Worm (Caenorhabditis elegans) whole organism, L2 larva: Measurements from ENCODE around the gene Y45F10C.1.
"Not testable (repeated sequence)": the region's sequence is repeated elsewhere in the genome, so short reads cannot be mapped to it uniquely, and the experiment has no call there.

ENCODE experiments used
- C34F6.9 ChIP-seq: fragments of 150-350 bp; optimal IDR thresholded peaks from 2 replicates; lab custom pipeline; 2014; ENCODE audit warnings: missing biosample characterization, missing genetic modification characterization
- F13H6.1 ChIP-seq: sonication (generic microtip); optimal IDR thresholded peaks from 2 replicates; lab custom pipeline; 2016; ENCODE audit warnings: missing genetic modification characterization, missing compliant biosample characterization
- R02D3.7 ChIP-seq: fragments of 150-350 bp; optimal IDR thresholded peaks from 2 replicates; lab custom pipeline; 2014; ENCODE audit warnings: missing biosample characterization, missing genetic modification characterization
- Y55F3AM.14 ChIP-seq: fragments of 200-800 bp; sonication (Bioruptor generic); optimal IDR thresholded peaks from 2 replicates; lab custom pipeline; 2018; ENCODE audit warnings: mild to moderate bottlenecking, missing genetic modification characterization, missing compliant biosample characterization
- aly-2 ChIP-seq: fragments of 150-350 bp; optimal IDR thresholded peaks from 2 replicates; lab custom pipeline; 2014; ENCODE audit warnings: missing biosample characterization, missing genetic modification characterization
- ama-1 ChIP-seq: fragments of 150-350 bp; optimal IDR thresholded peaks from 2 replicates; lab custom pipeline; 2018; ENCODE audit warnings: inconsistent platforms
- blmp-1 ChIP-seq: sonication (generic microtip); optimal IDR thresholded peaks from 2 replicates; lab custom pipeline; 2017; ENCODE audit warnings: missing genetic modification characterization, mild to moderate bottlenecking, missing compliant biosample characterization, antibody characterized with exemption, moderate library complexity; ENCODE audit not compliant: insufficient read depth
- ceh-16 ChIP-seq: fragments of 150-350 bp; optimal IDR thresholded peaks from 2 replicates; lab custom pipeline; 2014; ENCODE audit warnings: missing biosample characterization, missing genetic modification characterization
- ceh-82 ChIP-seq: fragments of 150-350 bp; optimal IDR thresholded peaks from 2 replicates; lab custom pipeline; 2014; ENCODE audit warnings: missing biosample characterization, missing genetic modification characterization
- crh-2 ChIP-seq: sonication (generic microtip); optimal IDR thresholded peaks from 2 replicates; lab custom pipeline; 2017; ENCODE audit warnings: missing biosample characterization, missing genetic modification characterization
- dmd-4 ChIP-seq: sonication (generic microtip); optimal IDR thresholded peaks from 2 replicates; lab custom pipeline; 2017; ENCODE audit warnings: missing biosample characterization, missing genetic modification characterization
- egl-27 ChIP-seq: sonication (generic microtip); optimal IDR thresholded peaks from 3 replicates; lab custom pipeline; 2017; ENCODE audit warnings: missing biosample characterization, missing genetic modification reagents, missing genetic modification characterization
- elt-1 ChIP-seq: fragments of 150-350 bp; optimal IDR thresholded peaks from 2 replicates; lab custom pipeline; 2014; ENCODE audit warnings: missing biosample characterization, missing genetic modification characterization
- elt-3 ChIP-seq: sonication (generic microtip); optimal IDR thresholded peaks from 2 replicates; lab custom pipeline; 2017; ENCODE audit warnings: missing biosample characterization, missing genetic modification characterization
- fos-1 ChIP-seq: fragments of 150-350 bp; optimal IDR thresholded peaks from 2 replicates; lab custom pipeline; 2014; ENCODE audit warnings: missing biosample characterization, missing genetic modification characterization
- gmeb-1 ChIP-seq: fragments of 150-350 bp; optimal IDR thresholded peaks from 2 replicates; lab custom pipeline; 2014; ENCODE audit warnings: missing biosample characterization, missing genetic modification characterization
- lin-11 ChIP-seq: fragments of 150-350 bp; sonication (generic microtip); optimal IDR thresholded peaks from 2 replicates; lab custom pipeline; 2014; ENCODE audit warnings: missing biosample characterization, missing genetic modification characterization, inconsistent platforms, mixed read lengths
- lin-13 ChIP-seq: fragments of 150-350 bp; optimal IDR thresholded peaks from 2 replicates; lab custom pipeline; 2014; ENCODE audit warnings: missing biosample characterization, missing genetic modification reagents, missing genetic modification characterization
- lin-39 ChIP-seq: fragments of 150-350 bp; optimal IDR thresholded peaks from 2 replicates; lab custom pipeline; 2014; ENCODE audit warnings: missing biosample characterization, missing genetic modification reagents, missing genetic modification characterization
- lsy-2 ChIP-seq, 2 experiments: fragments of 150-350 bp in 1 of 2; sonication (generic microtip) in 1 of 2; optimal IDR thresholded peaks; 2 replicates each; lab custom pipeline; 2014 to 2017; ENCODE audit warnings: missing biosample characterization in 2 of 2, missing genetic modification characterization in 2 of 2
- mab-5 ChIP-seq: fragments of 150-350 bp; optimal IDR thresholded peaks from 2 replicates; lab custom pipeline; 2014; ENCODE audit warnings: missing biosample characterization, missing genetic modification characterization
- mbf-1 ChIP-seq: sonication (generic microtip); optimal IDR thresholded peaks from 2 replicates; lab custom pipeline; 2017; ENCODE audit warnings: missing biosample characterization, missing genetic modification characterization
- mdl-1 ChIP-seq, 2 experiments: fragments of 150-350 bp in 1 of 2; sonication (generic microtip) in 1 of 2; optimal IDR thresholded peaks; 2 replicates each; lab custom pipeline; 2017; ENCODE audit warnings: missing biosample characterization in 2 of 2, missing genetic modification characterization in 2 of 2
- nhr-10 ChIP-seq: sonication (generic microtip); optimal IDR thresholded peaks from 2 replicates; lab custom pipeline; 2017; ENCODE audit warnings: missing biosample characterization, missing genetic modification characterization
- nhr-11 ChIP-seq: fragments of 150-350 bp; optimal IDR thresholded peaks from 2 replicates; lab custom pipeline; 2014; ENCODE audit warnings: missing biosample characterization, missing genetic modification characterization
- nhr-12 ChIP-seq: fragments of 150-350 bp; optimal IDR thresholded peaks from 2 replicates; lab custom pipeline; 2014; ENCODE audit warnings: missing biosample characterization, missing genetic modification characterization
- nhr-129 ChIP-seq: fragments of 150-350 bp; optimal IDR thresholded peaks from 2 replicates; lab custom pipeline; 2014; ENCODE audit warnings: missing biosample characterization, missing genetic modification characterization
- nhr-21 ChIP-seq: fragments of 150-350 bp; optimal IDR thresholded peaks from 2 replicates; lab custom pipeline; 2014; ENCODE audit warnings: missing biosample characterization, missing genetic modification characterization
- nhr-23 ChIP-seq: fragments of 150-350 bp; optimal IDR thresholded peaks from 2 replicates; lab custom pipeline; 2014; ENCODE audit warnings: missing biosample characterization, missing genetic modification reagents, missing genetic modification characterization
- nhr-237 ChIP-seq: fragments of 150-350 bp; optimal IDR thresholded peaks from 2 replicates; lab custom pipeline; 2014; ENCODE audit warnings: missing biosample characterization, missing genetic modification characterization
- nhr-25 ChIP-seq: fragments of 150-350 bp; sonication (generic microtip); optimal IDR thresholded peaks from 3 replicates; lab custom pipeline; 2014; ENCODE audit warnings: missing biosample characterization, missing genetic modification characterization
- nhr-6 ChIP-seq: fragments of 150-350 bp; optimal IDR thresholded peaks from 2 replicates; lab custom pipeline; 2014; ENCODE audit warnings: missing biosample characterization, missing genetic modification characterization
- nhr-77 ChIP-seq: fragments of 150-350 bp; optimal IDR thresholded peaks from 2 replicates; lab custom pipeline; 2014; ENCODE audit warnings: missing biosample characterization, missing genetic modification characterization
- sem-4 ChIP-seq: fragments of 150-350 bp; optimal IDR thresholded peaks from 2 replicates; lab custom pipeline; 2014; ENCODE audit warnings: missing biosample characterization, missing genetic modification reagents, missing genetic modification characterization
- skn-1 ChIP-seq: sonication (generic microtip); optimal IDR thresholded peaks from 2 replicates; lab custom pipeline; 2017; ENCODE audit warnings: missing biosample characterization, missing genetic modification characterization
- sma-3 ChIP-seq: sonication (generic microtip); optimal IDR thresholded peaks from 2 replicates; lab custom pipeline; 2016; ENCODE audit warnings: missing genetic modification reagents, missing genetic modification characterization, missing compliant biosample characterization
- sma-9 ChIP-seq, 2 experiments: fragments of 150-350 bp in 1 of 2; sonication (generic microtip) in 1 of 2; optimal IDR thresholded peaks; 2 replicates each; lab custom pipeline; 2014 to 2016; ENCODE audit warnings: missing genetic modification characterization in 2 of 2, mild to moderate bottlenecking in 1 of 2, missing biosample characterization in 1 of 2, missing compliant biosample characterization in 1 of 2, missing genetic modification reagents in 1 of 2, moderate library complexity in 1 of 2
- snpc-4 ChIP-seq: fragments of 150-350 bp; optimal IDR thresholded peaks from 2 replicates; lab custom pipeline; 2014; ENCODE audit warnings: missing biosample characterization, missing genetic modification characterization
- unc-39 ChIP-seq: fragments of 150-350 bp; optimal IDR thresholded peaks from 2 replicates; lab custom pipeline; 2014; ENCODE audit warnings: missing biosample characterization, missing genetic modification characterization
- unc-55 ChIP-seq: fragments of 150-350 bp; sonication (generic microtip); optimal IDR thresholded peaks from 3 replicates; lab custom pipeline; 2014; ENCODE audit warnings: missing biosample characterization, missing genetic modification reagents, missing genetic modification characterization
- unc-62 ChIP-seq: fragments of 150-350 bp; optimal IDR thresholded peaks from 2 replicates; lab custom pipeline; 2014; ENCODE audit warnings: missing biosample characterization, missing genetic modification reagents, missing genetic modification characterization
- zag-1 ChIP-seq: fragments of 150-350 bp; optimal IDR thresholded peaks from 2 replicates; lab custom pipeline; 2014; ENCODE audit warnings: missing biosample characterization, missing genetic modification characterization
- ztf-1 ChIP-seq: fragments of 200-800 bp; sonication (Bioruptor generic); conservative IDR thresholded peaks from 2 replicates; pipeline ENCODE4 v1.3.6; 2022; ENCODE audit warnings: missing genetic modification characterization, missing compliant biosample characterization
- ztf-11 ChIP-seq: sonication (generic microtip); optimal IDR thresholded peaks from 2 replicates; lab custom pipeline; 2017; ENCODE audit warnings: missing biosample characterization, missing genetic modification characterization
- ztf-4 ChIP-seq: fragments of 150-350 bp; optimal IDR thresholded peaks from 2 replicates; lab custom pipeline; 2014; ENCODE audit warnings: missing biosample characterization, missing genetic modification characterization

Gene Y45F10C.1

ce11 chrIV:13659449-13659848 lies at the start of gene Y45F10C.1:
Gene Y45F10C.1 (minus strand): TSS chrIV:13659549.
- TF ChIP-seq lin-39 (tag; lab: Kevin White, UChicago); nhr-6; C34F6.9 (tag; lab: Kevin White, UChicago): not testable (repeated sequence)
- TF ChIP-seq, all 48 proteins: peak for 0; not testable (repeated sequence) for 48

DNA sequence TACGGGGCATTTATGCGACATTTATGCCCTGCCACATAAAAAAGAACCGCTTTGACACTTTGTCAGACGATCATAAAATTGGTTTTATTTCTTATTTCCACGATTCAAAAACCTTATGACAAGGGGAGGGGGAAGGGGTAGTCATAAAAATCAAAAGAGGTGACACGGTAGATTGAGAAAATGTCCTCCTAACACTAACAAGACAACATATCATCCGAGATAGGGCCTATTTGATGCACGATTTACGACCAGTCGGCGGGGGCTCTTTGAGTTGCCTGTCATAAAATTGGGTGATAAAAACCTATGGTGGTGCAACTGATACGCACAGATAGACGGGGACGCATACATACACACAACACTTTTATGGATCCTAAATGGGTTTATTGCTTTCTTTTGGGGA lies 48.5 kb upstream of the Y45F10C.1 start:
- TF ChIP-seq fos-1 (peak; percentile 60), gmeb-1 (tag; lab: Kevin White, UChicago) (peak; percentile 21), skn-1 (tag; lab: Kevin White, UChicago) (no peak), sma-3 (peak; percentile 8), nhr-10 (tag; lab: Kevin White, UChicago) (no peak), mdl-1 (tag; optimal IDR thresholded peaks at IDR 0.05; lab: Kevin White, UChicago) (no peak), dmd-4 (no peak), zag-1 (tag; lab: Kevin White, UChicago) (no peak), nhr-129 (tag; lab: Kevin White, UChicago) (peak; percentile 48), C34F6.9 (tag; lab: Kevin White, UChicago) (no peak), Y55F3AM.14 (GFP tag; lab: Kevin White, UChicago) (no peak), crh-2 (peak; percentile 64), blmp-1 (tag; lab: Kevin White, UChicago) (no peak), egl-27 (tag; lab: Kevin White, UChicago) (no peak), F13H6.1 (tag; lab: Kevin White, UChicago) (peak; percentile 40)

DNA sequence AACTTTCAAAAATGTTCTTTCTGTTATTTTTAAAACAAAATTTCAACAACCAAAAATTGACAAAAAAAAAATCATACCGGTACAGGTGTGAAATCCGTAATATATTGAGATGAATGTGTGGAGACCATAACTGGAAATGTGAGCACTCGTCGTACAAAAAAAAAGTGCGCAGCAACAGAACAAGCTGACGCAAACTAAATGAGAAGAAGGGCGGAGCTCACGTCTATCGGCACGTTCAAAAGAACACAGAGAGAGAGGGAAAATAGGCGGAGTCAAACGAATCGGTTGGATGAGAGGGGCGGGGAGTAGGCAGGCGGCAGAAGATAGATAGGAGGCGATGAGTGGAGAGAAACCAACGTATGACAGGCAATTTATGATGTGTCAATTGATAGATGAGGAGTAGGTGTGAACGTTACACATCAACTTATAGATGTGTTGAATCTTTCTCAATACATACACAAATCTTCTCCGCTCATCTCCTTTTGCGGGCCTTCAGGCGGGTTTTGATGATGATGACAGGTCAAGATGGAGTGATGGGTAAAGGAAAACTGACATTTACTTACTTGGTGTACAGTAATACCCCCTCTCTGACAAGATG lies 44.6 kb upstream of the Y45F10C.1 start, which contains the start of gene tlp-1:
Gene tlp-1, minus strand, starts transcription at position 255 of the 598 bp plus-strand sequence.
- TF ChIP-seq fos-1: peak; percentile 63
- TF ChIP-seq sma-3: peak; percentile 65
- no peak for TF ChIP-seq aly-2 (tag; lab: Kevin White, UChicago)
- no peak for TF ChIP-seq nhr-237
- TF ChIP-seq nhr-21: peak; percentile 44
- peak; percentile 74 for TF ChIP-seq nhr-129 (tag; lab: Kevin White, UChicago)
- peak; percentile 95 for TF ChIP-seq mab-5 (tag; lab: Kevin White, UChicago)
- TF ChIP-seq nhr-11: no peak
- peak; percentile 60 for TF ChIP-seq egl-27 (tag; lab: Kevin White, UChicago)
- TF ChIP-seq nhr-23 (tag; lab: Kevin White, UChicago): no peak
- TF ChIP-seq ceh-82: no peak
- no peak for TF ChIP-seq R02D3.7 (tag; lab: Kevin White, UChicago)
- TF ChIP-seq ama-1 (lab: Kevin White, UChicago): peak; percentile 61
- no peak for TF ChIP-seq unc-39 (tag; lab: Kevin White, UChicago)
- no peak for TF ChIP-seq skn-1 (tag; lab: Kevin White, UChicago)
- TF ChIP-seq mbf-1: no peak
- TF ChIP-seq C34F6.9 (tag; lab: Kevin White, UChicago): peak; percentile 11
- peak; percentile 72 for TF ChIP-seq unc-62 (GFP tag; lab: Kevin White, UChicago)
- TF ChIP-seq F13H6.1 (tag; lab: Kevin White, UChicago): no peak
- TF ChIP-seq nhr-12 (tag; lab: Kevin White, UChicago): no peak
- TF ChIP-seq lin-11: no peak
- peak in 1 of 2 experiments; percentile 61 for TF ChIP-seq lsy-2 (tag; optimal IDR thresholded peaks at IDR 0.05; lab: Kevin White, UChicago)
- TF ChIP-seq nhr-6: no peak
- TF ChIP-seq lin-13 (GFP tag; lab: Kevin White, UChicago): no peak
- no peak for TF ChIP-seq zag-1 (tag; lab: Kevin White, UChicago)
- peak; percentile 99 for TF ChIP-seq ceh-16 (tag; lab: Kevin White, UChicago)
- TF ChIP-seq lin-39 (tag; lab: Kevin White, UChicago): peak; percentile 79
- TF ChIP-seq elt-1 (tag; lab: Kevin White, UChicago): no peak
- no peak for TF ChIP-seq mdl-1 (tag; optimal IDR thresholded peaks at IDR 0.05; lab: Kevin White, UChicago)
- TF ChIP-seq sem-4 (tag; lab: Kevin White, UChicago): no peak
- peak; percentile 55 for TF ChIP-seq sma-9 (GFP tag; optimal IDR thresholded peaks at IDR 0.05; lab: Kevin White, UChicago)
- TF ChIP-seq sma-9 (tag; optimal IDR thresholded peaks at IDR 0.05; lab: Kevin White, UChicago): no peak
- TF ChIP-seq gmeb-1 (tag; lab: Kevin White, UChicago): no peak
- TF ChIP-seq nhr-77 (tag; lab: Kevin White, UChicago): no peak
- no peak for TF ChIP-seq ztf-11 (tag; lab: Kevin White, UChicago)
- TF ChIP-seq nhr-25 (tag; lab: Kevin White, UChicago): peak; percentile 63
- no peak for TF ChIP-seq crh-2
- no peak for TF ChIP-seq Y55F3AM.14 (GFP tag; lab: Kevin White, UChicago)
- no peak for TF ChIP-seq unc-55
- no peak for TF ChIP-seq ztf-4
- no peak for TF ChIP-seq ztf-1 (GFP tag; lab: Robert Waterston, UW)
- no peak for TF ChIP-seq elt-3 (tag; lab: Kevin White, UChicago)
- no peak for TF ChIP-seq dmd-4
- no peak for TF ChIP-seq snpc-4 (tag; lab: Kevin White, UChicago)
- peak; percentile 74 for TF ChIP-seq blmp-1 (tag; lab: Kevin White, UChicago)
- TF ChIP-seq nhr-10 (tag; lab: Kevin White, UChicago): no peak
